Worm (Caenorhabditis elegans) whole organism, L1 larva: ENCODE data around the gene B0432.14.

Source experiments
- aha-1 ChIP-seq: fragments of 150-350 bp; optimal IDR thresholded peaks from 2 replicates; lab custom pipeline; 2014; ENCODE audit warnings: missing biosample characterization, missing genetic modification characterization
- ama-1 ChIP-seq: fragments of 150-350 bp; optimal IDR thresholded peaks from 2 replicates; lab custom pipeline; 2014
- dsc-1 ChIP-seq: sonication (generic microtip); optimal IDR thresholded peaks from 2 replicates; lab custom pipeline; 2016; ENCODE audit warnings: mild to moderate bottlenecking, missing genetic modification characterization, missing compliant biosample characterization
- elt-3 ChIP-seq, 6 experiments: fragments of 150-350 bp in 1 of 6; sonication (generic microtip); optimal IDR thresholded peaks; 2 replicates each; lab custom pipeline; 2017 to 2018; ENCODE audit warnings: missing biosample characterization in 6 of 6, missing genetic modification characterization in 6 of 6, inconsistent platforms in 1 of 6
- ets-5 ChIP-seq: fragments of 200-800 bp; sonication (Bioruptor generic); IDR thresholded peaks from 2 replicates; pipeline ENCODE4 v1.3.6; 2022; ENCODE audit warnings: missing genetic modification characterization, missing compliant biosample characterization
- lir-3 ChIP-seq: sonication (generic microtip); optimal IDR thresholded peaks from 2 replicates; lab custom pipeline; 2016; ENCODE audit warnings: mild to moderate bottlenecking, missing genetic modification characterization, moderate library complexity, missing compliant biosample characterization; ENCODE audit not compliant: poor library complexity
- nhr-20 ChIP-seq: sonication (generic microtip); optimal IDR thresholded peaks from 2 replicates; lab custom pipeline; 2016; ENCODE audit warnings: mild to moderate bottlenecking, missing genetic modification characterization, missing compliant biosample characterization
- nhr-90 ChIP-seq: sonication (generic microtip); optimal IDR thresholded peaks from 2 replicates; lab custom pipeline; 2016; ENCODE audit warnings: mild to moderate bottlenecking, missing genetic modification characterization, missing compliant biosample characterization; ENCODE audit not compliant: poor library complexity
- pqm-1 ChIP-seq: sonication (generic microtip); optimal IDR thresholded peaks from 3 replicates; lab custom pipeline; 2017; ENCODE audit warnings: missing biosample characterization, missing genetic modification characterization
- snu-23 ChIP-seq: sonication (generic microtip); optimal IDR thresholded peaks from 2 replicates; lab custom pipeline; 2016; ENCODE audit warnings: missing genetic modification characterization, missing compliant biosample characterization
- vab-15 ChIP-seq: sonication (generic microtip); optimal IDR thresholded peaks from 2 replicates; lab custom pipeline; 2017; ENCODE audit warnings: missing genotype, mild to moderate bottlenecking, missing genetic modification characterization, missing compliant biosample characterization
- xbp-1 ChIP-seq: sonication (generic microtip); optimal IDR thresholded peaks from 2 replicates; lab custom pipeline; 2016; ENCODE audit warnings: missing genetic modification characterization, missing compliant biosample characterization
- zag-1 ChIP-seq: fragments of 150-350 bp; optimal IDR thresholded peaks from 2 replicates; lab custom pipeline; 2014; ENCODE audit warnings: missing biosample characterization, missing genetic modification characterization

- no peak for TF ChIP-seq nhr-20 (tag; lab: Kevin White, UChicago)
- no peak for TF ChIP-seq vab-15 (tag; lab: Kevin White, UChicago)
- TF ChIP-seq lir-3 (tag; lab: Kevin White, UChicago), result no peak
- TF ChIP-seq dsc-1 (tag; lab: Kevin White, UChicago), result no peak
- no peak for TF ChIP-seq pqm-1 (tag; lab: Kevin White, UChicago)
- no peak for TF ChIP-seq xbp-1 (tag; lab: Kevin White, UChicago)
- no peak for TF ChIP-seq ama-1
- no peak for TF ChIP-seq ets-5 (GFP tag; lab: Robert Waterston, UW)
- no peak for TF ChIP-seq zag-1 (tag; lab: Kevin White, UChicago)
- TF ChIP-seq aha-1 (tag; lab: Kevin White, UChicago), result no peak
- no peak for TF ChIP-seq nhr-90 (tag; lab: Kevin White, UChicago)
- TF ChIP-seq elt-3 (tag; optimal IDR thresholded peaks at IDR 0.05; lab: Kevin White, UChicago), result no peak
- no peak for TF ChIP-seq snu-23 (GFP tag; lab: Kevin White, UChicago)
Measured at ce11 chrII:247736-248135, 16.4 kb upstream of the B0432.14 start.
